ENCODE assay signal across 1 fruit fly cellular context in genomic region chr3L:13919794-13920631, dm6.
TF ChIP-seq lines count a peak whose summit lies in the region.

No protein-coding gene starts in this region.

TF ChIP-seq in whole organism, embryonic, 481 proteins besides CTCF, POLR2A, EP300 and RAD21 (continued from another document and continues in another):
- TF ChIP-seq CG3847 (GFP tag; IDR thresholded peaks at IDR 0.05; lab: Robert Waterston, UW): peak; percentile 80
- peak; percentile 92 for TF ChIP-seq CG16815 (GFP tag; optimal IDR thresholded peaks at IDR 0.05; lab: Kevin White, UChicago)
- TF ChIP-seq CG2129 (GFP tag; IDR thresholded peaks at IDR 0.05; lab: Robert Waterston, UW; ENCODE audit: partially characterized antibody): no peak
- peak; percentile 85 for TF ChIP-seq CG13296 (GFP tag; optimal IDR thresholded peaks at IDR 0.05; lab: Kevin White, UChicago)
- TF ChIP-seq CG6254 (GFP tag; optimal IDR thresholded peaks at IDR 0.05; lab: Kevin White, UChicago): peak; percentile 89
- TF ChIP-seq CG7556 (GFP tag; optimal IDR thresholded peaks at IDR 0.05; lab: Kevin White, UChicago): peak; percentile 97
- peak; percentile 71 for TF ChIP-seq CG17328 (GFP tag; IDR thresholded peaks at IDR 0.05; lab: Robert Waterston, UW)
- TF ChIP-seq CG14710 (tag; optimal IDR thresholded peaks at IDR 0.05; lab: Kevin White, UChicago): peak; percentile 95
- peak; percentile 90 for TF ChIP-seq CG12219 (GFP tag; optimal IDR thresholded peaks at IDR 0.05; lab: Kevin White, UChicago)
- TF ChIP-seq Lpt (GFP tag; optimal IDR thresholded peaks at IDR 0.05; lab: Kevin White, UChicago): no peak
- TF ChIP-seq CG6765 (GFP tag; optimal IDR thresholded peaks at IDR 0.05; lab: Kevin White, UChicago): peak; percentile 86
- peak; percentile 90 for TF ChIP-seq pnt (GFP tag; optimal IDR thresholded peaks at IDR 0.05; lab: Kevin White, UChicago)
- TF ChIP-seq CG12391 (tag; optimal IDR thresholded peaks at IDR 0.05; lab: Kevin White, UChicago): peak; percentile 94
- peak; percentile 14 for TF ChIP-seq grn (GFP tag; optimal IDR thresholded peaks at IDR 0.05; lab: Kevin White, UChicago)
- TF ChIP-seq Blimp-1 (GFP tag; optimal IDR thresholded peaks at IDR 0.05; lab: Kevin White, UChicago): peak; percentile 87
- TF ChIP-seq Poxn (GFP tag; IDR thresholded peaks at IDR 0.05; lab: Robert Waterston, UW): peak; percentile 66
- 0 out of 2 replicates have a peak, but pooled peaks have one; percentile 39 for TF ChIP-seq bowl (GFP tag; IDR thresholded peaks at IDR 0.05; lab: Robert Waterston, UW)
- TF ChIP-seq Asciz (GFP tag; optimal IDR thresholded peaks at IDR 0.05; lab: Kevin White, UChicago): peak; percentile 88
- peak; percentile 87 for TF ChIP-seq HmgZ (tag; optimal IDR thresholded peaks at IDR 0.05; lab: Kevin White, UChicago)
- peak; percentile 40; the same call in 1 of the 3 replicates for TF ChIP-seq HLH4C (GFP tag; IDR thresholded peaks at IDR 0.05; lab: Robert Waterston, UW; ENCODE audit: partially characterized antibody)
- TF ChIP-seq CG34422 (GFP tag; IDR thresholded peaks at IDR 0.05; lab: Robert Waterston, UW): peak; percentile 69; the same call in 2 of the 3 replicates
- TF ChIP-seq Dref (GFP tag; IDR thresholded peaks at IDR 0.05; lab: Robert Waterston, UW): no peak
- peak; percentile 96 for TF ChIP-seq CG9727 (GFP tag; optimal IDR thresholded peaks at IDR 0.05; lab: Kevin White, UChicago)
- peak; percentile 91 for TF ChIP-seq CG4820 (GFP tag; optimal IDR thresholded peaks at IDR 0.05; lab: Kevin White, UChicago)
- peak; percentile 70 for TF ChIP-seq Lhr (GFP tag; optimal IDR thresholded peaks at IDR 0.05; lab: Kevin White, UChicago)
- peak; percentile 70; the same call in 1 of the 2 replicates for TF ChIP-seq ranshi (GFP tag; IDR thresholded peaks at IDR 0.05; lab: Robert Waterston, UW)
- peak; percentile 78 to 93 for TF ChIP-seq Pdp1 (GFP tag; optimal IDR thresholded peaks at IDR 0.05; lab: Kevin White, UChicago)
- peak; percentile 90 for TF ChIP-seq bab2 (GFP tag; optimal IDR thresholded peaks at IDR 0.05; lab: Kevin White, UChicago)
- TF ChIP-seq Hr3 (GFP tag; optimal IDR thresholded peaks at IDR 0.05; lab: Kevin White, UChicago): peak; percentile 91
- peak; percentile 67 for TF ChIP-seq CG32772 (GFP tag; IDR thresholded peaks at IDR 0.05; lab: Robert Waterston, UW)
- no peak; the same call in 2 of the 3 replicates for TF ChIP-seq so (GFP tag; IDR thresholded peaks at IDR 0.05; lab: Robert Waterston, UW)
- TF ChIP-seq CG5245 (GFP tag; optimal IDR thresholded peaks at IDR 0.05; lab: Kevin White, UChicago): peak; percentile 86
- TF ChIP-seq CG12942 (GFP tag; optimal IDR thresholded peaks at IDR 0.05; lab: Kevin White, UChicago): peak; percentile 69
- TF ChIP-seq CG8089 (GFP tag; optimal IDR thresholded peaks at IDR 0.05; lab: Kevin White, UChicago): peak; percentile 81
- TF ChIP-seq CG6272 (GFP tag; IDR thresholded peaks at IDR 0.05; lab: Robert Waterston, UW): peak; percentile 70
- peak; percentile 87 for TF ChIP-seq CG9932 (GFP tag; IDR thresholded peaks at IDR 0.05; lab: Robert Waterston, UW)
- peak; percentile 53 for TF ChIP-seq cg (GFP tag; optimal IDR thresholded peaks at IDR 0.05; lab: Kevin White, UChicago)
- peak; percentile 51 for TF ChIP-seq CG1024 (GFP tag; IDR thresholded peaks at IDR 0.05; lab: Robert Waterston, UW)
- peak; percentile 86 for TF ChIP-seq ab (GFP tag; optimal IDR thresholded peaks at IDR 0.05; lab: Kevin White, UChicago)
- peak; percentile 86 for TF ChIP-seq CG2202 (tag; optimal IDR thresholded peaks at IDR 0.05; lab: Kevin White, UChicago)
- no peak for TF ChIP-seq ham (GFP tag; IDR thresholded peaks at IDR 0.05; lab: Robert Waterston, UW)
- TF ChIP-seq wdn (GFP tag; IDR thresholded peaks at IDR 0.05; lab: Robert Waterston, UW): peak; percentile 66
- peak; percentile 92 for TF ChIP-seq ind (GFP tag; optimal IDR thresholded peaks at IDR 0.05; lab: Kevin White, UChicago)
- TF ChIP-seq NK7.1 (GFP tag; optimal IDR thresholded peaks at IDR 0.05; lab: Kevin White, UChicago): peak; percentile 59
- TF ChIP-seq CG11456 (GFP tag; IDR thresholded peaks at IDR 0.05; lab: Robert Waterston, UW): peak; percentile 80
- no peak for TF ChIP-seq CG12071 (GFP tag; optimal IDR thresholded peaks at IDR 0.05; lab: Kevin White, UChicago)
- TF ChIP-seq CrebB (tag; optimal IDR thresholded peaks at IDR 0.05; lab: Kevin White, UChicago): peak; percentile 74
- peak; percentile 91 for TF ChIP-seq CG9437 (GFP tag; optimal IDR thresholded peaks at IDR 0.05; lab: Kevin White, UChicago)
- TF ChIP-seq br (optimal IDR thresholded peaks at IDR 0.05; lab: Kevin White, UChicago): no peak
- TF ChIP-seq pb (GFP tag; optimal IDR thresholded peaks at IDR 0.05; lab: Kevin White, UChicago): peak; percentile 72
- peak; percentile 97 for TF ChIP-seq CoRest (tag; optimal IDR thresholded peaks at IDR 0.05; lab: Kevin White, UChicago)
- TF ChIP-seq CG7745 (tag; optimal IDR thresholded peaks at IDR 0.05; lab: Kevin White, UChicago): no peak
- TF ChIP-seq CG11723 (GFP tag; optimal IDR thresholded peaks at IDR 0.05; lab: Kevin White, UChicago): peak; percentile 82
- no peak; the same call in 2 of the 3 replicates for TF ChIP-seq Doc3 (GFP tag; IDR thresholded peaks at IDR 0.05; lab: Robert Waterston, UW; ENCODE audit: partially characterized antibody)
- peak in 1 of 2 experiments; percentile 97 for TF ChIP-seq eve (GFP tag; optimal IDR thresholded peaks at IDR 0.05; lab: Kevin White, UChicago)
- peak; percentile 95 for TF ChIP-seq CG10147 (GFP tag; optimal IDR thresholded peaks at IDR 0.05; lab: Kevin White, UChicago)
- peak; percentile 88 for TF ChIP-seq CG7786 (GFP tag; optimal IDR thresholded peaks at IDR 0.05; lab: Kevin White, UChicago)
- peak; percentile 66 for TF ChIP-seq salm (tag; optimal IDR thresholded peaks at IDR 0.05; lab: Kevin White, UChicago)
- TF ChIP-seq CG8924 (tag; optimal IDR thresholded peaks at IDR 0.05; lab: Kevin White, UChicago): peak; percentile 96
- TF ChIP-seq tup (GFP tag; optimal IDR thresholded peaks at IDR 0.05; lab: Kevin White, UChicago): peak; percentile 63
- TF ChIP-seq Antp (GFP tag; optimal IDR thresholded peaks at IDR 0.05; lab: Kevin White, UChicago): peak; percentile 88
- TF ChIP-seq CG18476 (GFP tag; optimal IDR thresholded peaks at IDR 0.05; lab: Kevin White, UChicago): peak; percentile 90
- peak; percentile 34; the same call in 1 of the 2 replicates for TF ChIP-seq sens-2 (GFP tag; IDR thresholded peaks at IDR 0.05; lab: Robert Waterston, UW)
- TF ChIP-seq nerfin-2 (GFP tag; IDR thresholded peaks at IDR 0.05; lab: Robert Waterston, UW; ENCODE audit: partially characterized antibody): no peak
- no peak for TF ChIP-seq hb (GFP tag; IDR thresholded peaks at IDR 0.05; lab: Robert Waterston, UW; ENCODE audit: partially characterized antibody)
- peak; percentile 80 for TF ChIP-seq Mrtf (GFP tag; IDR thresholded peaks at IDR 0.05; lab: Robert Waterston, UW)
- peak; percentile 94 for TF ChIP-seq grau (tag; optimal IDR thresholded peaks at IDR 0.05; lab: Kevin White, UChicago)
- peak; percentile 90 for TF ChIP-seq CG15601 (tag; optimal IDR thresholded peaks at IDR 0.05; lab: Kevin White, UChicago)
- TF ChIP-seq CG2712 (tag; optimal IDR thresholded peaks at IDR 0.05; lab: Kevin White, UChicago): peak; percentile 96
- TF ChIP-seq CG14014 (GFP tag; IDR thresholded peaks at IDR 0.05; lab: Robert Waterston, UW): peak; percentile 82
- TF ChIP-seq phol (tag; optimal IDR thresholded peaks at IDR 0.05; lab: Kevin White, UChicago): peak; percentile 96
- TF ChIP-seq Taf1 (GFP tag; IDR thresholded peaks at IDR 0.05; lab: Robert Waterston, UW): peak; percentile 55; the same call in 1 of the 2 replicates
- peak; percentile 82 for TF ChIP-seq CG6683 (GFP tag; optimal IDR thresholded peaks at IDR 0.05; lab: Kevin White, UChicago)
- no peak for TF ChIP-seq abd-A (tag; optimal IDR thresholded peaks at IDR 0.05; lab: Kevin White, UChicago)
- peak; percentile 75 for TF ChIP-seq NC2α (GFP tag; optimal IDR thresholded peaks at IDR 0.05; lab: Kevin White, UChicago)
- no peak for TF ChIP-seq CG8478 (optimal IDR thresholded peaks at IDR 0.05; lab: Kevin White, UChicago)
- TF ChIP-seq CG4328 (GFP tag; optimal IDR thresholded peaks at IDR 0.05; lab: Kevin White, UChicago): peak; percentile 86
- TF ChIP-seq dan (GFP tag; IDR thresholded peaks at IDR 0.05; lab: Robert Waterston, UW): no peak
- peak; percentile 92 for TF ChIP-seq CG13775 (GFP tag; optimal IDR thresholded peaks at IDR 0.05; lab: Kevin White, UChicago)
- peak; percentile 55 for TF ChIP-seq Oaz (GFP tag; IDR thresholded peaks at IDR 0.05; lab: Robert Waterston, UW)
- TF ChIP-seq h (optimal IDR thresholded peaks at IDR 0.05; lab: Kevin White, UChicago): no peak
- peak; percentile 84 for TF ChIP-seq CG2875 (GFP tag; optimal IDR thresholded peaks at IDR 0.05; lab: Kevin White, UChicago)
- peak; percentile 87; the same call in 1 of the 2 replicates for TF ChIP-seq klu (GFP tag; IDR thresholded peaks at IDR 0.05; lab: Robert Waterston, UW)
- no peak for TF ChIP-seq ftz-f1 (GFP tag; optimal IDR thresholded peaks at IDR 0.05; lab: Kevin White, UChicago)
- no peak for TF ChIP-seq CG31365 (tag; optimal IDR thresholded peaks at IDR 0.05; lab: Kevin White, UChicago)
- peak; percentile 32 for TF ChIP-seq CG17186 (GFP tag; optimal IDR thresholded peaks at IDR 0.05; lab: Kevin White, UChicago)
- peak; percentile 87 for TF ChIP-seq sisA (GFP tag; IDR thresholded peaks at IDR 0.05; lab: Robert Waterston, UW)
- peak; percentile 71 for TF ChIP-seq ssp (GFP tag; IDR thresholded peaks at IDR 0.05; lab: Robert Waterston, UW)
- peak; percentile 84 for TF ChIP-seq kay (GFP tag; optimal IDR thresholded peaks at IDR 0.05; lab: Kevin White, UChicago)
- TF ChIP-seq CG2116 (GFP tag; optimal IDR thresholded peaks at IDR 0.05; lab: Kevin White, UChicago): peak; percentile 70
- TF ChIP-seq sqz (GFP tag; optimal IDR thresholded peaks at IDR 0.05; lab: Kevin White, UChicago): peak; percentile 90
- TF ChIP-seq CHES-1-like (GFP tag; optimal IDR thresholded peaks at IDR 0.05; lab: Kevin White, UChicago): peak; percentile 85
- peak; percentile 89 for TF ChIP-seq CG8388 (GFP tag; optimal IDR thresholded peaks at IDR 0.05; lab: Kevin White, UChicago)
- 0 out of 3 replicates have a peak, but pooled peaks have one; percentile 46 for TF ChIP-seq mld (GFP tag; IDR thresholded peaks at IDR 0.05; lab: Robert Waterston, UW; ENCODE audit: partially characterized antibody)
- peak; percentile 94 for TF ChIP-seq BtbVII (GFP tag; optimal IDR thresholded peaks at IDR 0.05; lab: Kevin White, UChicago)
- peak; percentile 43 for TF ChIP-seq CG33213 (GFP tag; optimal IDR thresholded peaks at IDR 0.05; lab: Kevin White, UChicago)
- peak; percentile 89 for TF ChIP-seq sug (tag; optimal IDR thresholded peaks at IDR 0.05; lab: Kevin White, UChicago)
- peak; percentile 88 for TF ChIP-seq Fer3 (tag; optimal IDR thresholded peaks at IDR 0.05; lab: Kevin White, UChicago)
- peak; percentile 52 for TF ChIP-seq Kr (GFP tag; optimal IDR thresholded peaks at IDR 0.05; lab: Kevin White, UChicago)
- peak; percentile 86 for TF ChIP-seq tgo (GFP tag; IDR thresholded peaks at IDR 0.05; lab: Robert Waterston, UW)
- TF ChIP-seq Myb (GFP tag; optimal IDR thresholded peaks at IDR 0.05; lab: Kevin White, UChicago): peak; percentile 78
- TF ChIP-seq usp (GFP tag; optimal IDR thresholded peaks at IDR 0.05; lab: Kevin White, UChicago): no peak
- peak; percentile 91 for TF ChIP-seq slbo (GFP tag; IDR thresholded peaks at IDR 0.05; lab: Robert Waterston, UW)
- peak; percentile 50; the same call in 1 of the 3 replicates for TF ChIP-seq Optix (GFP tag; IDR thresholded peaks at IDR 0.05; lab: Robert Waterston, UW)
- TF ChIP-seq Bteb2 (GFP tag; optimal IDR thresholded peaks at IDR 0.05; lab: Kevin White, UChicago): peak; percentile 89
- TF ChIP-seq Hand (GFP tag; optimal IDR thresholded peaks at IDR 0.05; lab: Kevin White, UChicago): peak; percentile 87
- peak; percentile 58; the same call in 1 of the 2 replicates for TF ChIP-seq CG42726 (GFP tag; IDR thresholded peaks at IDR 0.05; lab: Robert Waterston, UW; ENCODE audit: partially characterized antibody)
- peak; percentile 92 for TF ChIP-seq CG1602 (GFP tag; optimal IDR thresholded peaks at IDR 0.05; lab: Kevin White, UChicago)
- TF ChIP-seq CG15696 (tag; optimal IDR thresholded peaks at IDR 0.05; lab: Kevin White, UChicago): peak; percentile 80
- TF ChIP-seq CG1529 (GFP tag; optimal IDR thresholded peaks at IDR 0.05; lab: Kevin White, UChicago): peak; percentile 87
- TF ChIP-seq onecut (GFP tag; IDR thresholded peaks at IDR 0.05; lab: Robert Waterston, UW): peak; percentile 64
- TF ChIP-seq bsh (GFP tag; optimal IDR thresholded peaks at IDR 0.05; lab: Kevin White, UChicago): peak; percentile 46 to 90
- TF ChIP-seq sim (GFP tag; IDR thresholded peaks at IDR 0.05; lab: Robert Waterston, UW): no peak
- TF ChIP-seq CG8290 (GFP tag; optimal IDR thresholded peaks at IDR 0.05; lab: Kevin White, UChicago): peak; percentile 76
- TF ChIP-seq CG8290 (tag; optimal IDR thresholded peaks at IDR 0.05; lab: Kevin White, UChicago): peak; percentile 33 to 78
- TF ChIP-seq Dip3 (GFP tag; optimal IDR thresholded peaks at IDR 0.05; lab: Kevin White, UChicago): peak; percentile 79
- TF ChIP-seq lbe (GFP tag; optimal IDR thresholded peaks at IDR 0.05; lab: Kevin White, UChicago): no peak
- TF ChIP-seq dysf (GFP tag; IDR thresholded peaks at IDR 0.05; lab: Robert Waterston, UW): peak; percentile 90
- peak; percentile 93 for TF ChIP-seq fd96Cb (tag; optimal IDR thresholded peaks at IDR 0.05; lab: Kevin White, UChicago)
- peak; percentile 15; the same call in 1 of the 2 replicates for TF ChIP-seq Dip2 (GFP tag; IDR thresholded peaks at IDR 0.05; lab: Robert Waterston, UW)
- peak; percentile 79; the same call in 2 of the 3 replicates for TF ChIP-seq CG11560 (tag; IDR thresholded peaks at IDR 0.05; lab: Robert Waterston, UW)
- TF ChIP-seq chn (GFP tag; optimal IDR thresholded peaks at IDR 0.05; lab: Kevin White, UChicago): peak; percentile 83
- peak in 1 of 2 experiments; percentile 84 for TF ChIP-seq Hr78 (GFP tag; optimal IDR thresholded peaks at IDR 0.05; lab: Kevin White, UChicago)
- peak; percentile 50 for TF ChIP-seq ERR (GFP tag; optimal IDR thresholded peaks at IDR 0.05; lab: Kevin White, UChicago)
- TF ChIP-seq btn (GFP tag; optimal IDR thresholded peaks at IDR 0.05; lab: Kevin White, UChicago): peak; percentile 57
- peak; percentile 94 for TF ChIP-seq dmrt11E (tag; optimal IDR thresholded peaks at IDR 0.05; lab: Kevin White, UChicago)
- peak; percentile 90 for TF ChIP-seq CG16863 (GFP tag; optimal IDR thresholded peaks at IDR 0.05; lab: Kevin White, UChicago)
- no peak for TF ChIP-seq Tbp (GFP tag; optimal IDR thresholded peaks at IDR 0.05; lab: Kevin White, UChicago)
- TF ChIP-seq CG10979 (tag; optimal IDR thresholded peaks at IDR 0.05; lab: Kevin White, UChicago): peak; percentile 97
